Fruit fly (Drosophila melanogaster) whole organism, embryonic: ENCODE data around the gene Ufd4.

Source experiments
- Abd-B ChIP-seq: fragments of 200-800 bp; sonication (Bioruptor generic); optimal IDR thresholded peaks from 2 replicates; lab custom pipeline; 2018; ENCODE audit warnings: missing biosample characterization, mild to moderate bottlenecking, missing genetic modification characterization, moderate library complexity
- Aef1 ChIP-seq: fragments of 200-800 bp; sonication (Bioruptor generic); IDR thresholded peaks from 3 replicates; pipeline ENCODE4 v1.3.6; 2022; ENCODE audit warnings: missing biosample characterization, missing genetic modification characterization
- CG10209 ChIP-seq: fragments of 200-800 bp; sonication (Bioruptor generic); optimal IDR thresholded peaks from 3 replicates; lab custom pipeline; 2017; ENCODE audit warnings: missing biosample characterization, mild to moderate bottlenecking, missing genetic modification characterization, missing genetic modification reagents
- CG10267 ChIP-seq: fragments of 200-800 bp; sonication (Bioruptor generic); optimal IDR thresholded peaks from 2 replicates; lab custom pipeline; 2018; ENCODE audit warnings: missing biosample characterization, mild to moderate bottlenecking, missing genetic modification characterization, moderate library complexity
- CG10959 ChIP-seq: fragments of 200-800 bp; sonication (Bioruptor generic); IDR thresholded peaks from 2 replicates; pipeline ENCODE4 v1.3.6; 2022; ENCODE audit warnings: missing biosample characterization, missing genetic modification characterization
- CG11696 ChIP-seq: fragments of 200-800 bp; sonication (Bioruptor generic); IDR thresholded peaks from 2 replicates; pipeline ENCODE4 v1.3.6; 2022; ENCODE audit warnings: missing biosample characterization, missing genetic modification characterization
- CG12659 ChIP-seq: fragments of 200-800 bp; sonication (Bioruptor generic); optimal IDR thresholded peaks from 3 replicates; lab custom pipeline; 2017; ENCODE audit warnings: mild to moderate bottlenecking, missing biosample characterization, missing genetic modification reagents, missing genetic modification characterization
- CG14710 ChIP-seq: fragments of 200-800 bp; sonication (Bioruptor generic); optimal IDR thresholded peaks from 3 replicates; lab custom pipeline; 2019; ENCODE audit warnings: missing biosample characterization, mild to moderate bottlenecking, missing genetic modification characterization, moderate library complexity
- CG14860 ChIP-seq: fragments of 200-800 bp; sonication (Bioruptor generic); IDR thresholded peaks from 3 replicates; pipeline ENCODE4 v1.3.6; 2022; ENCODE audit warnings: missing biosample characterization, missing genetic modification characterization; ENCODE audit not compliant: partially characterized antibody
- CG15514 ChIP-seq: fragments of 200-800 bp; sonication (Bioruptor generic); optimal IDR thresholded peaks from 3 replicates; lab custom pipeline; 2017; ENCODE audit warnings: missing biosample characterization, missing genetic modification characterization, mild to moderate bottlenecking, moderate library complexity, missing genetic modification reagents
- CG1647 ChIP-seq: fragments of 200-800 bp; sonication (Bioruptor generic); optimal IDR thresholded peaks from 3 replicates; lab custom pipeline; 2016; ENCODE audit warnings: missing biosample characterization, missing genetic modification characterization
- CG2116 ChIP-seq: fragments of 200-800 bp; sonication (Bioruptor generic); optimal IDR thresholded peaks from 3 replicates; lab custom pipeline; 2018; ENCODE audit warnings: missing biosample characterization, mild to moderate bottlenecking, missing genetic modification characterization
- CG2129 ChIP-seq: fragments of 200-800 bp; sonication (Bioruptor generic); IDR thresholded peaks from 2 replicates; pipeline ENCODE4 v1.3.6; 2022; ENCODE audit warnings: missing biosample characterization, missing genetic modification characterization; ENCODE audit not compliant: partially characterized antibody
- CG30020 ChIP-seq: fragments of 200-800 bp; optimal IDR thresholded peaks from 2 replicates; lab custom pipeline; 2019; ENCODE audit warnings: missing biosample characterization, mild to moderate bottlenecking, missing genetic modification characterization, moderate library complexity
- CG30403 ChIP-seq: fragments of 200-800 bp; sonication (Bioruptor generic); optimal IDR thresholded peaks from 3 replicates; lab custom pipeline; 2016; ENCODE audit warnings: missing biosample characterization, missing genetic modification characterization
- CG34224 ChIP-seq: fragments of 200-800 bp; sonication (Bioruptor generic); IDR thresholded peaks from 3 replicates; pipeline ENCODE4 v1.3.6; 2022; ENCODE audit warnings: missing biosample characterization, missing genetic modification characterization; ENCODE audit not compliant: partially characterized antibody
- CG3995 ChIP-seq: fragments of 200-800 bp; sonication (Bioruptor generic); optimal IDR thresholded peaks from 3 replicates; lab custom pipeline; 2016; ENCODE audit warnings: missing biosample characterization, missing genetic modification characterization
- CG5245 ChIP-seq: fragments of 200-800 bp; sonication (Bioruptor generic); optimal IDR thresholded peaks from 3 replicates; lab custom pipeline; 2016; ENCODE audit warnings: missing biosample characterization, missing genetic modification characterization
- CG6254 ChIP-seq: fragments of 200-800 bp; sonication (Bioruptor generic); optimal IDR thresholded peaks from 3 replicates; lab custom pipeline; 2017; ENCODE audit warnings: mild to moderate bottlenecking, missing biosample characterization, missing genetic modification reagents, missing genetic modification characterization
- CG7357 ChIP-seq: fragments of 200-800 bp; sonication (Bioruptor generic); IDR thresholded peaks from 3 replicates; pipeline ENCODE4 v1.3.6; 2022; ENCODE audit warnings: missing biosample characterization, missing genetic modification characterization
- CG7963 ChIP-seq: fragments of 200-800 bp; sonication (Bioruptor generic); IDR thresholded peaks from 3 replicates; pipeline ENCODE4 v1.3.6; 2022; ENCODE audit warnings: missing biosample characterization, missing genetic modification characterization; ENCODE audit not compliant: partially characterized antibody
- Dbx ChIP-seq: fragments of 200-800 bp; sonication (Bioruptor generic); IDR thresholded peaks from 3 replicates; pipeline ENCODE4 v1.3.6; 2022; ENCODE audit warnings: missing biosample characterization, missing genetic modification characterization
- Deaf1 ChIP-seq: fragments of 200-800 bp; optimal IDR thresholded peaks from 3 replicates; lab custom pipeline; 2019; ENCODE audit warnings: missing biosample characterization, mild to moderate bottlenecking, missing genetic modification characterization, moderate library complexity
- Doc3 ChIP-seq: fragments of 200-800 bp; sonication (Bioruptor generic); IDR thresholded peaks from 3 replicates; pipeline ENCODE4 v1.3.6; 2022; ENCODE audit warnings: missing biosample characterization, missing genetic modification characterization; ENCODE audit not compliant: partially characterized antibody
- Dref ChIP-seq: fragments of 200-800 bp; sonication (Bioruptor generic); IDR thresholded peaks from 2 replicates; pipeline ENCODE4 v1.3.6; 2022; ENCODE audit warnings: missing biosample characterization, missing genetic modification characterization
- Ets97D ChIP-seq: fragments of 200-800 bp; sonication (Bioruptor generic); optimal IDR thresholded peaks from 3 replicates; lab custom pipeline; 2016; ENCODE audit warnings: missing biosample characterization, missing genetic modification characterization
- HLH4C ChIP-seq: fragments of 200-800 bp; sonication (Bioruptor generic); IDR thresholded peaks from 3 replicates; pipeline ENCODE4 v1.3.6; 2022; ENCODE audit warnings: missing biosample characterization, missing genetic modification characterization; ENCODE audit not compliant: partially characterized antibody
- HmgZ ChIP-seq: fragments of 200-800 bp; sonication (Bioruptor generic); optimal IDR thresholded peaks from 2 replicates; lab custom pipeline; 2018; ENCODE audit warnings: missing biosample characterization, mild to moderate bottlenecking, missing genetic modification characterization
- Hr51 ChIP-seq, 2 experiments: fragments of 200-800 bp; sonication (Bioruptor generic); optimal IDR thresholded peaks; 2 replicates in 1 of 2; 3 replicates in 1 of 2; lab custom pipeline; 2016 to 2018; ENCODE audit warnings: missing biosample characterization in 2 of 2, missing genetic modification characterization in 2 of 2, mild to moderate bottlenecking in 1 of 2, moderate library complexity in 1 of 2
- MESR4 ChIP-seq: fragments of 200-800 bp; sonication (Bioruptor generic); optimal IDR thresholded peaks from 2 replicates; lab custom pipeline; 2018; ENCODE audit warnings: missing biosample characterization, mild to moderate bottlenecking, missing genetic modification characterization, moderate library complexity
- Myb ChIP-seq: fragments of 200-800 bp; sonication (Bioruptor generic); optimal IDR thresholded peaks from 2 replicates; lab custom pipeline; 2016; ENCODE audit warnings: missing biosample characterization, missing genetic modification characterization
- Opbp ChIP-seq: fragments of 200-800 bp; sonication (Bioruptor generic); IDR thresholded peaks from 3 replicates; pipeline ENCODE4 v1.3.6; 2022; ENCODE audit warnings: missing biosample characterization, missing genetic modification characterization; ENCODE audit not compliant: partially characterized antibody
- Rfx ChIP-seq: fragments of 200-800 bp; sonication (Bioruptor generic); IDR thresholded peaks from 2 replicates; pipeline ENCODE4 v1.3.6; 2022; ENCODE audit warnings: missing biosample characterization, missing genetic modification characterization
- Scr ChIP-seq: fragments of 200-800 bp; sonication (Bioruptor generic); IDR thresholded peaks from 2 replicates; pipeline ENCODE4 v1.3.6; 2022; ENCODE audit warnings: missing biosample characterization, missing genetic modification characterization; ENCODE audit not compliant: partially characterized antibody
- Sry-δ ChIP-seq: fragments of 200-800 bp; sonication (Bioruptor generic); optimal IDR thresholded peaks from 2 replicates; lab custom pipeline; 2016; ENCODE audit warnings: missing biosample characterization, missing genetic modification characterization
- ap ChIP-seq: fragments of 200-800 bp; sonication (Bioruptor generic); IDR thresholded peaks from 2 replicates; pipeline ENCODE4 v1.3.6; 2022; ENCODE audit warnings: missing biosample characterization, missing genetic modification characterization
- ato ChIP-seq: fragments of 200-800 bp; sonication (Bioruptor generic); IDR thresholded peaks from 2 replicates; pipeline ENCODE4 v1.3.6; 2022; ENCODE audit warnings: missing biosample characterization, missing genetic modification characterization; ENCODE audit not compliant: partially characterized antibody
- cwo ChIP-seq: fragments of 200-800 bp; sonication (Bioruptor generic); optimal IDR thresholded peaks from 3 replicates; lab custom pipeline; 2017; ENCODE audit warnings: missing biosample characterization, missing genetic modification characterization, mild to moderate bottlenecking, moderate library complexity, missing genetic modification reagents
- gfzf ChIP-seq: fragments of 200-800 bp; sonication (Bioruptor generic); optimal IDR thresholded peaks from 2 replicates; lab custom pipeline; 2016; ENCODE audit warnings: missing biosample characterization, mild to moderate bottlenecking, missing genetic modification characterization, moderate library complexity
- inv ChIP-seq: fragments of 200-800 bp; sonication (Bioruptor generic); IDR thresholded peaks from 2 replicates; pipeline ENCODE4 v1.3.6; 2022; ENCODE audit warnings: missing biosample characterization, missing genetic modification characterization; ENCODE audit not compliant: partially characterized antibody
- mam ChIP-seq: fragments of 200-800 bp; sonication (Bioruptor generic); optimal IDR thresholded peaks from 3 replicates; lab custom pipeline; 2016; ENCODE audit warnings: missing biosample characterization, missing genetic modification characterization
- pho ChIP-seq: fragments of 200-800 bp; sonication (Bioruptor generic); optimal IDR thresholded peaks from 2 replicates; lab custom pipeline; 2016; ENCODE audit warnings: missing biosample characterization, missing genetic modification characterization
- pzg ChIP-seq: fragments of 200-800 bp; sonication (Bioruptor generic); optimal IDR thresholded peaks from 3 replicates; lab custom pipeline; 2018; ENCODE audit warnings: missing biosample characterization, mild to moderate bottlenecking, missing genetic modification characterization, moderate library complexity
- row ChIP-seq: fragments of 200-800 bp; sonication (Bioruptor generic); IDR thresholded peaks from 3 replicates; pipeline ENCODE4 v1.3.6; 2022; ENCODE audit warnings: missing biosample characterization, missing genetic modification characterization
- ssp ChIP-seq: fragments of 200-800 bp; sonication (Bioruptor generic); IDR thresholded peaks from 2 replicates; pipeline ENCODE4 v1.3.6; 2022; ENCODE audit warnings: missing biosample characterization, missing genetic modification characterization
- tin ChIP-seq: fragments of 200-800 bp; sonication (Bioruptor generic); optimal IDR thresholded peaks from 3 replicates; lab custom pipeline; 2016; ENCODE audit warnings: missing biosample characterization, missing genetic modification characterization
- trem ChIP-seq: fragments of 200-800 bp; optimal IDR thresholded peaks from 3 replicates; lab custom pipeline; 2019; ENCODE audit warnings: missing biosample characterization, mild to moderate bottlenecking, missing genetic modification characterization, moderate library complexity
- vnd ChIP-seq: fragments of 200-800 bp; sonication (Bioruptor generic); IDR thresholded peaks from 3 replicates; pipeline ENCODE4 v1.3.6; 2022; ENCODE audit warnings: missing biosample characterization, missing genetic modification characterization; ENCODE audit not compliant: partially characterized antibody
- wor ChIP-seq: fragments of 200-800 bp; sonication (Bioruptor generic); IDR thresholded peaks from 2 replicates; pipeline ENCODE4 v1.3.6; 2022; ENCODE audit warnings: missing biosample characterization, missing genetic modification characterization

Gene Ufd4

dm6 chr2L:10278658-10279057, 13.5 kb downstream of the Ufd4 start, which contains the start of gene Utx (continued):
- TF ChIP-seq vnd (GFP tag; lab: Robert Waterston, UW): peak; percentile 76
- TF ChIP-seq pzg (GFP tag; lab: Kevin White, UChicago): peak; percentile 77
- TF ChIP-seq pho (GFP tag; lab: Kevin White, UChicago): no peak
- no peak for TF ChIP-seq Hr51 (GFP tag; optimal IDR thresholded peaks at IDR 0.05; lab: Kevin White, UChicago)
- TF ChIP-seq CG2129 (GFP tag; lab: Robert Waterston, UW): peak; percentile 39; the same call in 1 of the 2 replicates
- peak; percentile 92 for TF ChIP-seq Sry-δ (GFP tag; lab: Kevin White, UChicago)
- peak; percentile 25 for TF ChIP-seq gfzf (GFP tag; lab: Kevin White, UChicago)
- peak; percentile 4 for TF ChIP-seq mam (GFP tag; lab: Kevin White, UChicago)
- peak; percentile 62 for TF ChIP-seq ato
- no peak for TF ChIP-seq Abd-B (GFP tag; lab: Kevin White, UChicago)
- peak; percentile 75 for TF ChIP-seq CG14860
- peak; percentile 94 for TF ChIP-seq ssp (GFP tag; lab: Robert Waterston, UW)
- TF ChIP-seq Scr (GFP tag; lab: Robert Waterston, UW): peak; percentile 80
- no peak for TF ChIP-seq CG5245
- no peak for TF ChIP-seq Deaf1 (tag; lab: Kevin White, UChicago)
- TF ChIP-seq Doc3 (GFP tag; lab: Robert Waterston, UW): peak; percentile 79
- TF ChIP-seq CG34224 (GFP tag; lab: Robert Waterston, UW): peak; percentile 81
- TF ChIP-seq CG6254: no peak
- peak; percentile 89 for TF ChIP-seq CG7357 (GFP tag; lab: Robert Waterston, UW)
- TF ChIP-seq tin: no peak
- TF ChIP-seq Ets97D (GFP tag; lab: Kevin White, UChicago): peak; percentile 50
- TF ChIP-seq CG10267 (tag; lab: Kevin White, UChicago): peak; percentile 24
- no peak for TF ChIP-seq cwo (GFP tag; lab: Kevin White, UChicago)
- TF ChIP-seq CG12659 (GFP tag; lab: Kevin White, UChicago): peak; percentile 45
- TF ChIP-seq CG2116 (GFP tag; lab: Kevin White, UChicago): peak; percentile 49
- peak; percentile 92 for TF ChIP-seq Opbp (GFP tag; lab: Robert Waterston, UW)
- TF ChIP-seq CG10209 (GFP tag; lab: Kevin White, UChicago): no peak
- peak; percentile 88 for TF ChIP-seq inv (GFP tag; lab: Robert Waterston, UW)
- TF ChIP-seq CG7963: peak; percentile 51; the same call in 1 of the 3 replicates
- peak; percentile 1 for TF ChIP-seq CG30403 (GFP tag; lab: Kevin White, UChicago)
- peak; percentile 96 for TF ChIP-seq CG30020 (tag; lab: Kevin White, UChicago)
- peak; percentile 87 for TF ChIP-seq row
- peak; percentile 31 for TF ChIP-seq MESR4 (GFP tag; lab: Kevin White, UChicago)
- peak; percentile 56 for TF ChIP-seq CG14710 (tag; lab: Kevin White, UChicago)
- TF ChIP-seq HLH4C (GFP tag; lab: Robert Waterston, UW): peak; percentile 78
- no peak for TF ChIP-seq CG1647
- peak; percentile 39; the same call in 1 of the 2 replicates for TF ChIP-seq Rfx
- TF ChIP-seq CG10959 (GFP tag; lab: Robert Waterston, UW): no peak
- TF ChIP-seq ap (GFP tag; lab: Robert Waterston, UW): no peak
- TF ChIP-seq Myb (GFP tag; lab: Kevin White, UChicago): peak; percentile 71
- peak; percentile 96 for TF ChIP-seq CG3995 (GFP tag; lab: Kevin White, UChicago)
- peak; percentile 67 for TF ChIP-seq CG15514 (GFP tag; lab: Kevin White, UChicago)
- no peak for TF ChIP-seq wor (GFP tag; lab: Robert Waterston, UW)
- peak; percentile 3 for TF ChIP-seq HmgZ (tag; lab: Kevin White, UChicago)
- no peak for TF ChIP-seq Aef1 (GFP tag; lab: Robert Waterston, UW)
- TF ChIP-seq Dbx (GFP tag; lab: Robert Waterston, UW): peak; percentile 23; the same call in 1 of the 3 replicates
- peak; percentile 49 for TF ChIP-seq trem
- TF ChIP-seq Dref (GFP tag; lab: Robert Waterston, UW): peak; percentile 80
- no peak for TF ChIP-seq CG11696 (GFP tag; lab: Robert Waterston, UW)
